Fruit fly (Drosophila melanogaster): Measurements from ENCODE around the gene Ucp4A.

Gene Ucp4A

dm6 chrX:17844623-17845022, at the start of gene Ucp4A, which contains the start of gene CG8142:
Gene Ucp4A, plus strand, starts transcription at chrX:17844949.
Gene CG8142, minus strand, starts transcription at chrX:17844704.
- TF ChIP-seq CG32121 (GFP tag; IDR thresholded peaks at IDR 0.05) (peak; percentile 95), CG9948 (tag; optimal IDR thresholded peaks at IDR 0.05) (peak; percentile 86), D1 (tag; optimal IDR thresholded peaks at IDR 0.05) (no peak), CG8301 (tag; optimal IDR thresholded peaks at IDR 0.05) (peak; percentile 90), gl (tag; optimal IDR thresholded peaks at IDR 0.05) (peak; percentile 72), rn (GFP tag; IDR thresholded peaks at IDR 0.05) (peak; percentile 94), CG17806 (tag; optimal IDR thresholded peaks at IDR 0.05) (peak; percentile 91), Ets98B (GFP tag; IDR thresholded peaks at IDR 0.05) (peak; percentile 91), Snoo (tag; optimal IDR thresholded peaks at IDR 0.05) (peak; percentile 88), EcR (GFP tag; optimal IDR thresholded peaks at IDR 0.05) (peak; percentile 40), CG10348 (GFP tag; IDR thresholded peaks at IDR 0.05) (peak; percentile 87), Pif1B (GFP tag; optimal IDR thresholded peaks at IDR 0.05) (peak; percentile 85), CG34367 (tag; optimal IDR thresholded peaks at IDR 0.05) (peak; percentile 82), CG13204 (GFP tag; optimal IDR thresholded peaks at IDR 0.05) (no peak), fd96Ca (GFP tag; IDR thresholded peaks at IDR 0.05) (peak; percentile 93), Pif1A (GFP tag; optimal IDR thresholded peaks at IDR 0.05) (no peak), CG14655 (GFP tag; optimal IDR thresholded peaks at IDR 0.05) (no peak), CG4496 (GFP tag; IDR thresholded peaks at IDR 0.05) (peak; percentile 97), CG12605 (GFP tag; IDR thresholded peaks at IDR 0.05) (peak; percentile 94), CG15710 (tag; optimal IDR thresholded peaks at IDR 0.05) (peak; percentile 96), CG8159 (tag; optimal IDR thresholded peaks at IDR 0.05) (peak; percentile 94)

- TF ChIP-seq CG15710 (tag; optimal IDR thresholded peaks at IDR 0.05) (no peak), CG13204 (GFP tag; optimal IDR thresholded peaks at IDR 0.05) (no peak), EcR (GFP tag; optimal IDR thresholded peaks at IDR 0.05) (no peak), CG10348 (GFP tag; IDR thresholded peaks at IDR 0.05) (no peak), gl (tag; optimal IDR thresholded peaks at IDR 0.05) (no peak), CG32121 (GFP tag; IDR thresholded peaks at IDR 0.05) (no peak), CG8301 (tag; optimal IDR thresholded peaks at IDR 0.05) (no peak), CG9948 (tag; optimal IDR thresholded peaks at IDR 0.05) (no peak), D1 (tag; optimal IDR thresholded peaks at IDR 0.05) (no peak), fd96Ca (GFP tag; IDR thresholded peaks at IDR 0.05) (no peak), Snoo (tag; optimal IDR thresholded peaks at IDR 0.05) (no peak), Pif1B (GFP tag; optimal IDR thresholded peaks at IDR 0.05) (no peak)
These were observed 45.5 kb upstream of the Ucp4A start for dm6 chrX:17799070-17799802.

dm6 chrX:17799803-17800151, 45.0 kb upstream of the Ucp4A start:
- TF ChIP-seq rn (GFP tag; IDR thresholded peaks at IDR 0.05) (no peak), CG13204 (GFP tag; optimal IDR thresholded peaks at IDR 0.05) (no peak), Pif1B (GFP tag; optimal IDR thresholded peaks at IDR 0.05) (no peak), D1 (tag; optimal IDR thresholded peaks at IDR 0.05) (no peak), CG14655 (GFP tag; optimal IDR thresholded peaks at IDR 0.05) (no peak), Ets98B (GFP tag; IDR thresholded peaks at IDR 0.05) (no peak), CG32121 (GFP tag; IDR thresholded peaks at IDR 0.05) (no peak), Pif1A (GFP tag; optimal IDR thresholded peaks at IDR 0.05) (no peak), Snoo (tag; optimal IDR thresholded peaks at IDR 0.05) (no peak), CG10348 (GFP tag; IDR thresholded peaks at IDR 0.05) (no peak)

dm6 chrX:17802353-17803121, 42.2 kb upstream of the Ucp4A start:
- TF ChIP-seq CG17806 (tag; optimal IDR thresholded peaks at IDR 0.05): peak; percentile 66
- 0 out of 3 replicates have a peak, but pooled peaks have one; percentile 13 for TF ChIP-seq CG4496 (GFP tag; IDR thresholded peaks at IDR 0.05)
- peak; percentile 79 for TF ChIP-seq CG9948 (tag; optimal IDR thresholded peaks at IDR 0.05)
- TF ChIP-seq CG15710 (tag; optimal IDR thresholded peaks at IDR 0.05): peak; percentile 80
- peak; percentile 85 for TF ChIP-seq CG8159 (tag; optimal IDR thresholded peaks at IDR 0.05)
- peak; percentile 67 for TF ChIP-seq Pif1A (GFP tag; optimal IDR thresholded peaks at IDR 0.05)
- TF ChIP-seq CG32121 (GFP tag; IDR thresholded peaks at IDR 0.05): no peak
- TF ChIP-seq CG8301 (tag; optimal IDR thresholded peaks at IDR 0.05): peak; percentile 70
- no peak for TF ChIP-seq CG10348 (GFP tag; IDR thresholded peaks at IDR 0.05)
- TF ChIP-seq rn (GFP tag; IDR thresholded peaks at IDR 0.05): 0 out of 2 replicates have a peak, but pooled peaks have one; percentile 12
- no peak for TF ChIP-seq EcR (GFP tag; optimal IDR thresholded peaks at IDR 0.05)
- TF ChIP-seq CG12605 (GFP tag; IDR thresholded peaks at IDR 0.05): no peak
- TF ChIP-seq fd96Ca (GFP tag; IDR thresholded peaks at IDR 0.05): no peak
- no peak for TF ChIP-seq gl (tag; optimal IDR thresholded peaks at IDR 0.05)
- TF ChIP-seq Snoo (tag; optimal IDR thresholded peaks at IDR 0.05): peak; percentile 75
- TF ChIP-seq CG34367 (tag; optimal IDR thresholded peaks at IDR 0.05): peak; percentile 64
- peak; percentile 54 for TF ChIP-seq D1 (tag; optimal IDR thresholded peaks at IDR 0.05)
- TF ChIP-seq CG13204 (GFP tag; optimal IDR thresholded peaks at IDR 0.05): no peak
- peak; percentile 78 for TF ChIP-seq CG14655 (GFP tag; optimal IDR thresholded peaks at IDR 0.05)
- peak; percentile 53 for TF ChIP-seq Pif1B (GFP tag; optimal IDR thresholded peaks at IDR 0.05)
- TF ChIP-seq Ets98B (GFP tag; IDR thresholded peaks at IDR 0.05): no peak

dm6 chrX:17804048-17804447, 40.7 kb upstream of the Ucp4A start:
- TF ChIP-seq CG32121 (GFP tag; IDR thresholded peaks at IDR 0.05): no peak
- TF ChIP-seq CG14655 (GFP tag; optimal IDR thresholded peaks at IDR 0.05): no peak
- TF ChIP-seq CG34367 (tag; optimal IDR thresholded peaks at IDR 0.05): no peak
- TF ChIP-seq rn (GFP tag; IDR thresholded peaks at IDR 0.05): no peak
- no peak for TF ChIP-seq fd96Ca (GFP tag; IDR thresholded peaks at IDR 0.05)
- TF ChIP-seq CG17806 (tag; optimal IDR thresholded peaks at IDR 0.05): no peak
- no peak for TF ChIP-seq Snoo (tag; optimal IDR thresholded peaks at IDR 0.05)
- no peak for TF ChIP-seq Pif1A (GFP tag; optimal IDR thresholded peaks at IDR 0.05)
- TF ChIP-seq CG8301 (tag; optimal IDR thresholded peaks at IDR 0.05): no peak
- no peak for TF ChIP-seq CG9948 (tag; optimal IDR thresholded peaks at IDR 0.05)
- no peak for TF ChIP-seq D1 (tag; optimal IDR thresholded peaks at IDR 0.05)
